Worm (Caenorhabditis elegans): ENCODE results near the gene rbmx-2.
A peak's percentile ranks its signal among the peaks of the same experiment; 100 is the strongest.

DNA sequence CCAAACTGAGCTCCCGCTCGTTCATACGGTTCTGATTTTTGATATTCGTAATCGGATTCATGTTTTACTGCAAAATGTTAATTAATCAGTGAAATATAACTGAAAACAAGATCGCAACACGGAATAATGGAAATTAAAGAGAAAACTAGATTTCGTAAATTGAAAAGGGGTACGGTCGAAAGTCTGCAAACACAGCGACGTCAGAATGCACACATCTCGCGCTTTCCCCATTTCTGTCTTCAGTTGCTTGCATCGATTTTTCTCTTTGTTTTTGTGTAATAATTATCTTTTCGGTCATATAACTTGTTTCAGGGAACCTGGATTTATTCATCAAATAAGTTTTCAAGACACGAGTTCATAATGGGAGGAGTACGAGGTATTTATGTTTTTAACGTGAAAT is at the start of gene rbmx-2, which contains the start of gene C30B5.2:
- TF ChIP-seq nhr-23 (tag; optimal IDR thresholded peaks at IDR 0.05) (no peak), nhr-129 (tag; optimal IDR thresholded peaks at IDR 0.05) (peak; percentile 53), snpc-4 (tag; optimal IDR thresholded peaks at IDR 0.05) (no peak), nhr-237 (tag; optimal IDR thresholded peaks at IDR 0.05) (no peak), mab-5 (tag; optimal IDR thresholded peaks at IDR 0.05) (no peak), ztf-11 (tag; optimal IDR thresholded peaks at IDR 0.05) (no peak), lin-11 (tag; optimal IDR thresholded peaks at IDR 0.05) (peak; percentile 24), elt-3 (tag; optimal IDR thresholded peaks at IDR 0.05) (no peak), F13H6.1 (tag; optimal IDR thresholded peaks at IDR 0.05) (no peak), R02D3.7 (tag; optimal IDR thresholded peaks at IDR 0.05) (no peak), nhr-77 (tag; optimal IDR thresholded peaks at IDR 0.05) (no peak), lin-13 (GFP tag; optimal IDR thresholded peaks at IDR 0.05) (no peak)

All from whole organism, L2 larva.